Fruit fly (Drosophila melanogaster): ENCODE results near the gene ato.

ato gene

dm6 chr3R:8292034-8292433 is 14.2 kb downstream of the ato start, which contains the start of gene CG31463:
CG31463 (plus strand) TSS chr3R:8292335.
- no peak for TF ChIP-seq ttk (optimal IDR thresholded peaks at IDR 0.05)

- no peak for TF ChIP-seq Myc (optimal IDR thresholded peaks at IDR 0.05)
- no peak for TF ChIP-seq insv (optimal IDR thresholded peaks at IDR 0.05)
- no peak for TF ChIP-seq ttk (optimal IDR thresholded peaks at IDR 0.05)
These were observed 23.3 kb downstream of the ato start, which contains the start of the genes CG9626 and mRpL1 for dm6 chr3R:8300928-8301752. CG9626 (minus strand) TSS chr3R:8300978. mRpL1 (plus strand) TSS chr3R:8301440.

- TF ChIP-seq ttk (optimal IDR thresholded peaks at IDR 0.05), result no peak
- TF ChIP-seq insv (optimal IDR thresholded peaks at IDR 0.05), result no peak
- no peak for TF ChIP-seq Myc (optimal IDR thresholded peaks at IDR 0.05)
- TF ChIP-seq Sin3A (optimal IDR thresholded peaks at IDR 0.05), result no peak
- TF ChIP-seq psq (optimal IDR thresholded peaks at IDR 0.05), result no peak
- no peak for TF ChIP-seq h (optimal IDR thresholded peaks at IDR 0.05)
These were observed 26.0 kb downstream of the ato start, which contains the start of gene nac for dm6 chr3R:8303848-8304247. nac (minus strand) TSS chr3R:8304023.

dm6 chr3R:8305110-8305509 is 27.3 kb downstream of the ato start, which contains the start of gene Sgt1:
Sgt1 (minus strand) TSS chr3R:8305274.
- TF ChIP-seq Myc (optimal IDR thresholded peaks at IDR 0.05), result no peak
- TF ChIP-seq ttk (optimal IDR thresholded peaks at IDR 0.05), result no peak
- no peak for TF ChIP-seq psq (optimal IDR thresholded peaks at IDR 0.05)
- no peak for TF ChIP-seq insv (optimal IDR thresholded peaks at IDR 0.05)
- no peak for TF ChIP-seq h (optimal IDR thresholded peaks at IDR 0.05)
- no peak for TF ChIP-seq Sin3A (optimal IDR thresholded peaks at IDR 0.05)

dm6 chr3R:8306188-8306926 is 28.5 kb downstream of the ato start:
- TF ChIP-seq psq (optimal IDR thresholded peaks at IDR 0.05), result no peak
- no peak for TF ChIP-seq ttk (optimal IDR thresholded peaks at IDR 0.05)
- no peak for TF ChIP-seq h (optimal IDR thresholded peaks at IDR 0.05)
- no peak for TF ChIP-seq Sin3A (optimal IDR thresholded peaks at IDR 0.05)
- TF ChIP-seq Myc (optimal IDR thresholded peaks at IDR 0.05), result no peak
- no peak for TF ChIP-seq insv (optimal IDR thresholded peaks at IDR 0.05)

- no peak for TF ChIP-seq ttk (optimal IDR thresholded peaks at IDR 0.05)
- no peak for TF ChIP-seq Myc (optimal IDR thresholded peaks at IDR 0.05)
- no peak for TF ChIP-seq Sin3A (optimal IDR thresholded peaks at IDR 0.05)
- no peak for TF ChIP-seq insv (optimal IDR thresholded peaks at IDR 0.05)
- TF ChIP-seq psq (optimal IDR thresholded peaks at IDR 0.05), result no peak
- TF ChIP-seq h (optimal IDR thresholded peaks at IDR 0.05), result no peak
These were observed 29.0 kb downstream of the ato start for dm6 chr3R:8306927-8307261.

dm6 chr3R:8307283-8307682 is 29.4 kb downstream of the ato start:
- no peak for TF ChIP-seq Sin3A (optimal IDR thresholded peaks at IDR 0.05)
- no peak for TF ChIP-seq h (optimal IDR thresholded peaks at IDR 0.05)
- no peak for TF ChIP-seq psq (optimal IDR thresholded peaks at IDR 0.05)
- TF ChIP-seq ttk (optimal IDR thresholded peaks at IDR 0.05), result no peak
- no peak for TF ChIP-seq Myc (optimal IDR thresholded peaks at IDR 0.05)
- TF ChIP-seq insv (optimal IDR thresholded peaks at IDR 0.05), result no peak

dm6 chr3R:8308515-8308959 is 30.7 kb downstream of the ato start, which contains the start of gene tex:
tex (minus strand) TSS chr3R:8308645.
- TF ChIP-seq h (optimal IDR thresholded peaks at IDR 0.05), result no peak
- no peak for TF ChIP-seq ttk (optimal IDR thresholded peaks at IDR 0.05)
- no peak for TF ChIP-seq insv (optimal IDR thresholded peaks at IDR 0.05)
- no peak for TF ChIP-seq Myc (optimal IDR thresholded peaks at IDR 0.05)
- no peak for TF ChIP-seq psq (optimal IDR thresholded peaks at IDR 0.05)
- TF ChIP-seq Sin3A (optimal IDR thresholded peaks at IDR 0.05), result no peak

- no peak for TF ChIP-seq Sin3A (optimal IDR thresholded peaks at IDR 0.05)
- TF ChIP-seq psq (optimal IDR thresholded peaks at IDR 0.05), result no peak
- TF ChIP-seq Myc (optimal IDR thresholded peaks at IDR 0.05), result no peak
- no peak for TF ChIP-seq ttk (optimal IDR thresholded peaks at IDR 0.05)
- TF ChIP-seq h (optimal IDR thresholded peaks at IDR 0.05), result no peak
- TF ChIP-seq insv (optimal IDR thresholded peaks at IDR 0.05), result no peak
These were observed 32.8 kb downstream of the ato start, which contains the start of gene CG11693 for dm6 chr3R:8310678-8311077. CG11693 (minus strand) TSS chr3R:8310778.

dm6 chr3R:8312037-8312436 is 34.2 kb downstream of the ato start, which contains the start of the genes CG11694 and CG11698:
CG11694 (minus strand) TSS chr3R:8312137.
CG11698 (plus strand) TSS chr3R:8312188.
- TF ChIP-seq h (optimal IDR thresholded peaks at IDR 0.05) (no peak), insv (optimal IDR thresholded peaks at IDR 0.05) (no peak), Sin3A (optimal IDR thresholded peaks at IDR 0.05) (no peak), ttk (optimal IDR thresholded peaks at IDR 0.05) (no peak), psq (optimal IDR thresholded peaks at IDR 0.05) (no peak), Myc (optimal IDR thresholded peaks at IDR 0.05) (no peak)

- TF ChIP-seq h (optimal IDR thresholded peaks at IDR 0.05) (no peak), Myc (optimal IDR thresholded peaks at IDR 0.05) (no peak), insv (optimal IDR thresholded peaks at IDR 0.05) (no peak), Sin3A (optimal IDR thresholded peaks at IDR 0.05) (no peak), psq (optimal IDR thresholded peaks at IDR 0.05) (no peak), ttk (optimal IDR thresholded peaks at IDR 0.05) (no peak)
These were observed 35.2 kb downstream of the ato start, which contains the start of gene CG7483 for dm6 chr3R:8313038-8313437. CG7483 (plus strand) TSS chr3R:8313208.

Data from Kc167 (cell line).